Worm (Caenorhabditis elegans): ENCODE data around the gene ins-10.

Gene ins-10

DNA sequence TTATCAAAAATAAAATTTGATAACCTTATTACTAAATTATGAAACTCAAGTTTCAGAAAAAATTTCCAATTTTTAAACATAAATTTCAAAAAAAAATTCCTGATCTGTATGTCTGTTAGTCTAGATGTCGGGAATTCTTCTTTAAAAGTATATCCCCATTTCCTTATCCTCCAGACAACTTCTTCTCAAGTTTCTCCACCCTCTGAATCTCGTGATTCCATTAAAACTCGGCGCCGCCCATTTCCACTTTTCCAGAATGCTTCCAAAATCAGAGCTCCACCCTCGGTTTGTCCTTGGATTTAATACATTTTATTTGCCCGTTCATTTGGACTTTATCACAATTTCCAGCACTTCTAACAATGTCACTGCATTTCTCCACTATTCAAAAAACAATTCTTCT is at the start of gene ins-10:
Gene ins-10, plus strand, starts transcription at position 301 of the 400 bp plus-strand sequence.
- TF ChIP-seq sea-1 (GFP tag; conservative IDR thresholded peaks at IDR 0.05) (no peak), pes-1 (GFP tag; IDR thresholded peaks at IDR 0.05) (no peak), ama-1 (optimal IDR thresholded peaks at IDR 0.05) (no peak), hmg-4 (GFP tag; optimal IDR thresholded peaks at IDR 0.05) (no peak), F13C5.2 (tag; optimal IDR thresholded peaks at IDR 0.05) (no peak), hnd-1 (tag; optimal IDR thresholded peaks at IDR 0.05) (no peak), tbx-37 (GFP tag; conservative IDR thresholded peaks at IDR 0.05) (no peak), ceh-36 (tag; optimal IDR thresholded peaks at IDR 0.05) (no peak), ets-7 (tag; optimal IDR thresholded peaks at IDR 0.05) (no peak), flt-1 (GFP tag; IDR thresholded peaks at IDR 0.05) (no peak), scrt-1 (GFP tag; IDR thresholded peaks at IDR 0.05) (no peak), hmbx-1 (tag; optimal IDR thresholded peaks at IDR 0.05) (no peak), tbx-11 (GFP tag; IDR thresholded peaks at IDR 0.05) (no peak), ceh-13 (GFP tag; optimal IDR thresholded peaks at IDR 0.05) (no peak), aly-1 (tag; optimal IDR thresholded peaks at IDR 0.05) (no peak), tra-4 (tag; optimal IDR thresholded peaks at IDR 0.05) (no peak), B0310.2 (tag; optimal IDR thresholded peaks at IDR 0.05) (no peak)

DNA sequence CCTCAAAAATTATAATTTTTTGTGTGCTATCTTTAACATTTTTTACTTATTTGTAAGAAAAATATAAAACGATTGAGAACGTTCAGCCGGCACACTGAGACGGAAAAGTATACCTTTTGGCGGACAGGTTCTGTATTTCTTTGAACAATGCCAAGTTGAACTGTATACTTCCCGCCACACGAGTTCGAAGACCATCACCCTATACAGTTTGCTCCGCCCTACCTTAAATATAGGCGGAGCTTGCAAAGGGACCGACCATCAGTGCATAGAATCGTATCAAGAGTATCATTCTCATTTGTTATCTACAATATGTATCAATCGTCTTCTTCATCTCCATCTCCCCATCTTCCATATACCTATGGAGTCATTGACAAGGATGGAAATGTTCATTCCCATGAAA is 48.9 kb upstream of the ins-10 start, which contains the start of gene end-1:
Gene end-1, plus strand, starts transcription at position 301 of the 400 bp plus-strand sequence.
- TF ChIP-seq scrt-1 (GFP tag; IDR thresholded peaks at IDR 0.05) (no peak), ets-7 (tag; optimal IDR thresholded peaks at IDR 0.05) (no peak), hmbx-1 (tag; optimal IDR thresholded peaks at IDR 0.05) (no peak), tra-4 (tag; optimal IDR thresholded peaks at IDR 0.05) (no peak), hmg-4 (GFP tag; optimal IDR thresholded peaks at IDR 0.05) (no peak), aly-1 (tag; optimal IDR thresholded peaks at IDR 0.05) (no peak), flt-1 (GFP tag; IDR thresholded peaks at IDR 0.05) (no peak), ceh-36 (tag; optimal IDR thresholded peaks at IDR 0.05) (no peak), tbx-11 (GFP tag; IDR thresholded peaks at IDR 0.05) (no peak), tbx-37 (GFP tag; conservative IDR thresholded peaks at IDR 0.05) (no peak), pes-1 (GFP tag; IDR thresholded peaks at IDR 0.05) (no peak), hnd-1 (tag; optimal IDR thresholded peaks at IDR 0.05) (no peak)

DNA sequence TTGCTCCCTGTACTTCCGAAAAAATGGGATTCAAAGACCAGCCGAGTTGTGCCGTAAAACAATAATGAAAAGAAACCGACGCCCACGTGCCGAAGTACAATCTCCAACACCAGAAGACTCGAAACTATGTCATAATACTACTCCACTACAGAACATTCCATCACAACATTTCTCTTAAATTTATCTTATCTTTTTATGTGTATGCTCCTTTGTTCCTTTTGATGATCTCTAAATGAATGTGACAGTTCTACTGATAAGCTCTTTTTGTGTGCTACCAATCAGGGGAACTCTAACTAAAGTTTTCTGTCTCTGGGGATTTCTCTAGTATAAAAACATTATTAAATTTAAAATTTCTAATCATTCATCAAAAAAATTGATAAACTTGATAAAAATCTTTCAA is 46.9 kb upstream of the ins-10 start:
- no peak for TF ChIP-seq flt-1 (GFP tag; IDR thresholded peaks at IDR 0.05)
- TF ChIP-seq aly-1 (tag; optimal IDR thresholded peaks at IDR 0.05): no peak
- no peak for TF ChIP-seq ama-1 (optimal IDR thresholded peaks at IDR 0.05)
- TF ChIP-seq ceh-13 (GFP tag; optimal IDR thresholded peaks at IDR 0.05): no peak
- no peak for TF ChIP-seq ceh-36 (tag; optimal IDR thresholded peaks at IDR 0.05)
- TF ChIP-seq ets-7 (tag; optimal IDR thresholded peaks at IDR 0.05): no peak
- no peak for TF ChIP-seq tbx-11 (GFP tag; IDR thresholded peaks at IDR 0.05)
- no peak for TF ChIP-seq tra-4 (tag; optimal IDR thresholded peaks at IDR 0.05)
- TF ChIP-seq hnd-1 (tag; optimal IDR thresholded peaks at IDR 0.05): no peak
- no peak for TF ChIP-seq sea-1 (GFP tag; conservative IDR thresholded peaks at IDR 0.05)
- TF ChIP-seq pes-1 (GFP tag; IDR thresholded peaks at IDR 0.05): no peak

DNA sequence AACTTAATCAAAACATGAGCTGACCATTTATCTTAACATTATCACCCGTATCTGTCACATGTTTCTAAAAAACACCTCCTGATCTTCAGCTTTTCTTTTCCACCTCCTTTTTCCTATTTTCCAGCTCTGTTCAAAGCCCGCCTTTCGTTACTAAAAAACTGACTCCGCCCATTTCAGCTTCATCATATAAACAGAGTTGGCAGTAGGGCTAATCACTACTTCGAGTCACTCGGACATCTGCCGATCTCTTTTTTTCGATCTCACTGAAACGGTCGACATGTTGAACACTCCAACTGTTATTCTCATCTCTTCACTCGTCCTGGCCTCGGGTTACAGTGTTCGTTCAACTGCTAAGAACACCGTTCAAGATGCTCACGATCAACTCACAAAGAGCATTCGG is 41.3 kb upstream of the ins-10 start, which contains the start of gene droe-4:
Gene droe-4, plus strand, starts transcription at position 172 of the 400 bp plus-strand sequence.
- TF ChIP-seq ceh-13 (GFP tag; optimal IDR thresholded peaks at IDR 0.05): no peak

DNA sequence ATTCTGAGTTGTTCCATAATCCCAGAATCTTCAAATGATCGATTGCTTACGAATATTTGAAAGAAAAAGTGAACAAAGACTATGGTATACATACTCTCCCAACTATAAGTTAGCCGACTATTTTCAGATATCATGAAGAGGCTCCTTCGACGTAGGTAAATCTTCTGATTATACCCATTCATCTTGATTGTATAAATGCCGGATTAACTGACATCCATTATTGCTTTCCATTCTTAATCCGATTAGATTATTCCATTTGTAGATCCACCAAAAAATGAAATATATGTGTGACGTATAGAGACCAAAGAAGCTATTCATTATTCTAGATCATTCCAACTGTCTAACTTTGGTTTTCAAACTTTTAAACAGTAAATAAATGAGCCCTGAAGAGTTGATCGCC is 40.3 kb upstream of the ins-10 start:
- TF ChIP-seq flt-1 (GFP tag; IDR thresholded peaks at IDR 0.05): no peak
- no peak for TF ChIP-seq tbx-11 (GFP tag; IDR thresholded peaks at IDR 0.05)
- no peak for TF ChIP-seq ets-7 (tag; optimal IDR thresholded peaks at IDR 0.05)
- TF ChIP-seq ceh-13 (GFP tag; optimal IDR thresholded peaks at IDR 0.05): no peak

DNA sequence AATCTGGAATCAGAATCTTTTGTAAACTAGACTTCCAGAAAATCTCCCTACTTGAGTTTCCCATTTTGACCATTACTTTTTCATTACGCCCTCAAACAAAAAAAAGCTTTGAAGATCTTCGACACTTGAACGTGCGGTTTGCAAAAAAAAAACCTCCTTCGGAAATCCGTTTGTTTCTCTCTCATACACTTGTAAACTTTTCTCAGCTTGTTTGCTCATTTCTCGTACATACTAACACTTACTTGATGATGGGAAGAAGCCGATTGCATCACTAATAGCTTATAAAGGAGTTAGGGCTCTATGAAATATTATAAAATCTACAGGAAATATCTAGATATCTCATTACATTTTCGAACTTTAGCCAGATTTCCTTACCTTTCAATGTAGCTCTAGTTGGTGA is 31.8 kb upstream of the ins-10 start:
- no peak for TF ChIP-seq F13C5.2 (tag; optimal IDR thresholded peaks at IDR 0.05)
- no peak for TF ChIP-seq hmg-4 (GFP tag; optimal IDR thresholded peaks at IDR 0.05)
- TF ChIP-seq ets-7 (tag; optimal IDR thresholded peaks at IDR 0.05): no peak
- TF ChIP-seq pes-1 (GFP tag; IDR thresholded peaks at IDR 0.05): no peak
- TF ChIP-seq ceh-13 (GFP tag; optimal IDR thresholded peaks at IDR 0.05): no peak
- no peak for TF ChIP-seq sea-1 (GFP tag; conservative IDR thresholded peaks at IDR 0.05)
- no peak for TF ChIP-seq ceh-36 (tag; optimal IDR thresholded peaks at IDR 0.05)
- no peak for TF ChIP-seq tbx-37 (GFP tag; conservative IDR thresholded peaks at IDR 0.05)
- TF ChIP-seq scrt-1 (GFP tag; IDR thresholded peaks at IDR 0.05): no peak
- TF ChIP-seq aly-1 (tag; optimal IDR thresholded peaks at IDR 0.05): no peak
- TF ChIP-seq ama-1 (optimal IDR thresholded peaks at IDR 0.05): no peak
- TF ChIP-seq tbx-11 (GFP tag; IDR thresholded peaks at IDR 0.05): no peak
- TF ChIP-seq tra-4 (tag; optimal IDR thresholded peaks at IDR 0.05): no peak
- TF ChIP-seq B0310.2 (tag; optimal IDR thresholded peaks at IDR 0.05): no peak
- TF ChIP-seq hmbx-1 (tag; optimal IDR thresholded peaks at IDR 0.05): no peak
- TF ChIP-seq hnd-1 (tag; optimal IDR thresholded peaks at IDR 0.05): no peak
- TF ChIP-seq flt-1 (GFP tag; IDR thresholded peaks at IDR 0.05): no peak

DNA sequence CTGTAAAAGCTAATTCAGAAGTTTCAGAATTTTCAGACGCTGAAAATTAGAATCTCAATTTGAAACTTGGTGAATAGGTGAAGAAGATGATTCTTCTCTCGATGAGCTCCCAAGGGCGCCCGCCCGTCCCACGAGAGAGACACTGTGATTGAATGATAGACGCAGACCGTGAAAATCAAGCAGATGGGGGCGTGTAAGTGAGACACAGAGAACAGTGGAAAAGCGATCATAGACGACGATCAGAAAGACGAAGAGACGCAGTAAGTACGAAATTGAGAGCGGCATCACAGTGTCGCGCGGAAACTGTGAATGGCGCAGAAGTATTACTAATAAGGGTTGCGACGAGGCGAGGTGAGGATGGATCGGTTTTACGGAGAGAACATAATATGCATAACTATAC is 31.3 kb upstream of the ins-10 start:
- TF ChIP-seq F13C5.2 (tag; optimal IDR thresholded peaks at IDR 0.05) (no peak), tbx-11 (GFP tag; IDR thresholded peaks at IDR 0.05) (no peak), ceh-36 (tag; optimal IDR thresholded peaks at IDR 0.05) (no peak)

DNA sequence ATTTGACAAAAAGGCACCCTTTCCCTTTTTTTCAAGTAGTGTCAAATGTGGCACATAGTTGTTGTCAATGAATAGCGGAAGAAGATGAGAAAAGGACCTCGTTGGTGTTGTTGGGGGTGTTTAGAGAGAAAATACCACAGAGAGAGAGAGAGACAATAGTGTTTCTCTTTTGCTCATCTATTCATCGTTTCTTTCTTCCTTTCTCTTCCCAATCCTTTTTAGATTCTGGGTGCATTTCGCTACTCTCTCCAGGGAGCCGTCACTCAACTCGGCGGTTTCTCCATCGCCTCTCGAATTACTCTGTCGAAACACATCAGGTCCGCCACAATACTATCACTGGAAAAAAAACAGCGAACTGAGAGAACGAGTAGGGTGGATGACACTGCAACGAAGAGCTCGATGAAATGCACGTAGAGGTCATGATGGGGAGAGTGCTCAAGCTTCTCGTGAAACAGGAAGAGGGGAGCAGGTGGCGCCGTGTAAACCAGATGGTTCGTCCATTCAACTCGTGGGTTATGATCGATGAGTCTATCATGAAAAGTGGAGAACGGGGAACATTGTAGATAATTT is 30.1 kb upstream of the ins-10 start:
- TF ChIP-seq sea-1 (GFP tag; conservative IDR thresholded peaks at IDR 0.05) (no peak), F13C5.2 (tag; optimal IDR thresholded peaks at IDR 0.05) (no peak), tra-4 (tag; optimal IDR thresholded peaks at IDR 0.05) (no peak), pes-1 (GFP tag; IDR thresholded peaks at IDR 0.05) (no peak), ceh-36 (tag; optimal IDR thresholded peaks at IDR 0.05) (no peak), B0310.2 (tag; optimal IDR thresholded peaks at IDR 0.05) (no peak), ama-1 (optimal IDR thresholded peaks at IDR 0.05) (no peak), scrt-1 (GFP tag; IDR thresholded peaks at IDR 0.05) (no peak)

All from whole organism, early embryonic.